Fruit fly (Drosophila melanogaster): ENCODE measurements around the gene CG4045.

dm6 chrX:2061119-2061518, 14.6 kb downstream of the CG4045 start:
- TF ChIP-seq CG8159 (tag; optimal IDR thresholded peaks at IDR 0.05), result peak; percentile 29
- TF ChIP-seq rn (GFP tag; IDR thresholded peaks at IDR 0.05), result no peak
- TF ChIP-seq gl (tag; optimal IDR thresholded peaks at IDR 0.05), result no peak
- no peak for TF ChIP-seq CG10348 (GFP tag; IDR thresholded peaks at IDR 0.05)
- peak; percentile 19 for TF ChIP-seq CG13204 (GFP tag; optimal IDR thresholded peaks at IDR 0.05)
- TF ChIP-seq EcR (GFP tag; optimal IDR thresholded peaks at IDR 0.05), result no peak
- TF ChIP-seq CG9948 (tag; optimal IDR thresholded peaks at IDR 0.05), result no peak
- TF ChIP-seq CG34367 (tag; optimal IDR thresholded peaks at IDR 0.05), result peak; percentile 4
- no peak for TF ChIP-seq D1 (tag; optimal IDR thresholded peaks at IDR 0.05)
- no peak for TF ChIP-seq Pif1A (GFP tag; optimal IDR thresholded peaks at IDR 0.05)
- TF ChIP-seq CG8301 (tag; optimal IDR thresholded peaks at IDR 0.05), result peak; percentile 30
- no peak for TF ChIP-seq CG12605 (GFP tag; IDR thresholded peaks at IDR 0.05)

All from whole organism, pupa.